Fruit fly (Drosophila melanogaster): ENCODE results near the gene Trs20.
A peak's percentile ranks its signal among the peaks of the same experiment; 100 is the strongest.

- TF ChIP-seq gl (tag; optimal IDR thresholded peaks at IDR 0.05) (no peak), CG12605 (GFP tag; IDR thresholded peaks at IDR 0.05) (no peak), CG4496 (GFP tag; IDR thresholded peaks at IDR 0.05) (0 out of 3 replicates have a peak, but pooled peaks have one; percentile 46), Pif1B (GFP tag; optimal IDR thresholded peaks at IDR 0.05) (no peak), rn (GFP tag; IDR thresholded peaks at IDR 0.05) (no peak), CG32121 (GFP tag; IDR thresholded peaks at IDR 0.05) (no peak), CG15710 (tag; optimal IDR thresholded peaks at IDR 0.05) (no peak), Ets98B (GFP tag; IDR thresholded peaks at IDR 0.05) (no peak), CG8301 (tag; optimal IDR thresholded peaks at IDR 0.05) (no peak)
Measured at dm6 chr3L:16155547-16155946, 24.1 kb upstream of the Trs20 start.

All from whole organism, pupa.